Fruit fly (Drosophila melanogaster): ENCODE data around the gene indra.
A peak's percentile ranks its signal among the peaks of the same experiment; 100 is the strongest.

Gene indra

dm6 chr3L:1307005-1307632 is 35.1 kb downstream of the indra start, which contains the start of the genes Ctr9 and Nt5a (continued):
- TF ChIP-seq Antp (GFP tag; optimal IDR thresholded peaks at IDR 0.05) (peak; percentile 76), CG14710 (tag; optimal IDR thresholded peaks at IDR 0.05) (peak; percentile 69), slou (GFP tag; optimal IDR thresholded peaks at IDR 0.05) (no peak), dmrt11E (tag; optimal IDR thresholded peaks at IDR 0.05) (peak; percentile 31), bab2 (GFP tag; optimal IDR thresholded peaks at IDR 0.05) (peak; percentile 59), CG30431 (GFP tag; optimal IDR thresholded peaks at IDR 0.05) (no peak), CG17829 (tag; optimal IDR thresholded peaks at IDR 0.05) (peak; percentile 61), CG10565 (GFP tag; optimal IDR thresholded peaks at IDR 0.05) (no peak), CG13287 (GFP tag; IDR thresholded peaks at IDR 0.05; ENCODE audit: partially characterized antibody) (peak; percentile 87), NC2α (GFP tag; optimal IDR thresholded peaks at IDR 0.05) (no peak), ro (GFP tag; IDR thresholded peaks at IDR 0.05) (no peak), CG42726 (GFP tag; IDR thresholded peaks at IDR 0.05; ENCODE audit: partially characterized antibody) (peak; percentile 16; the same call in 1 of the 2 replicates), CG2678 (tag; optimal IDR thresholded peaks at IDR 0.05) (no peak), CG11085 (GFP tag; IDR thresholded peaks at IDR 0.05) (no peak), CG17612 (GFP tag; IDR thresholded peaks at IDR 0.05) (peak; percentile 47; the same call in 1 of the 2 replicates), Atf-2 (GFP tag; optimal IDR thresholded peaks at IDR 0.05) (no peak), NC2β (GFP tag; optimal IDR thresholded peaks at IDR 0.05) (peak; percentile 15), CG6813 (GFP tag; optimal IDR thresholded peaks at IDR 0.05) (no peak), CG16813 (GFP tag; IDR thresholded peaks at IDR 0.05; ENCODE audit: partially characterized antibody) (peak; percentile 76), CG12071 (GFP tag; optimal IDR thresholded peaks at IDR 0.05) (no peak), CG14014 (GFP tag; IDR thresholded peaks at IDR 0.05) (no peak), sqz (GFP tag; optimal IDR thresholded peaks at IDR 0.05) (no peak), ewg (GFP tag; optimal IDR thresholded peaks at IDR 0.05) (no peak), Poxn (GFP tag; IDR thresholded peaks at IDR 0.05) (no peak), pita (GFP tag; optimal IDR thresholded peaks at IDR 0.05) (no peak), Nf-YC (tag; optimal IDR thresholded peaks at IDR 0.05) (no peak), dati (GFP tag; IDR thresholded peaks at IDR 0.05) (no peak), zen2 (GFP tag; IDR thresholded peaks at IDR 0.05; ENCODE audit: partially characterized antibody) (peak; percentile 57), CG6854 (GFP tag; optimal IDR thresholded peaks at IDR 0.05) (no peak), Ravus (GFP tag; IDR thresholded peaks at IDR 0.05) (no peak), ttk (GFP tag; IDR thresholded peaks at IDR 0.05) (no peak), CG1603 (tag; optimal IDR thresholded peaks at IDR 0.05) (peak; percentile 85), crc (GFP tag; optimal IDR thresholded peaks at IDR 0.05) (no peak), Oli (tag; optimal IDR thresholded peaks at IDR 0.05) (no peak), pfk (GFP tag; optimal IDR thresholded peaks at IDR 0.05) (no peak), exex (tag; optimal IDR thresholded peaks at IDR 0.05) (peak; percentile 49), phol (tag; optimal IDR thresholded peaks at IDR 0.05) (peak; percentile 47), E2f1 (GFP tag; IDR thresholded peaks at IDR 0.05) (no peak), CG16863 (GFP tag; optimal IDR thresholded peaks at IDR 0.05) (peak; percentile 27), Dfd (GFP tag; optimal IDR thresholded peaks at IDR 0.05) (no peak), Meics (GFP tag; optimal IDR thresholded peaks at IDR 0.05) (peak; percentile 45), psq (GFP tag; optimal IDR thresholded peaks at IDR 0.05) (no peak), CG6272 (GFP tag; IDR thresholded peaks at IDR 0.05) (peak; percentile 62), lov (optimal IDR thresholded peaks at IDR 0.05) (no peak), lov (GFP tag; IDR thresholded peaks at IDR 0.05) (no peak), CG15514 (GFP tag; optimal IDR thresholded peaks at IDR 0.05) (peak; percentile 94), HHEX (GFP tag; optimal IDR thresholded peaks at IDR 0.05) (peak; percentile 8), Xrp1 (GFP tag; IDR thresholded peaks at IDR 0.05) (no peak), CG12155 (GFP tag; optimal IDR thresholded peaks at IDR 0.05) (peak; percentile 52), chif (GFP tag; optimal IDR thresholded peaks at IDR 0.05) (peak in 1 of 2 experiments; percentile 36)

Data from whole organism, embryonic.